Worm (Caenorhabditis elegans) whole organism, L4 larva: ENCODE results near the gene nish-1.

ENCODE experiments used
- T20F7.1 ChIP-seq: fragments of 200-800 bp; sonication (Bioruptor generic); optimal IDR thresholded peaks from 2 replicates; lab custom pipeline; 2018; ENCODE audit warnings: mild to moderate bottlenecking, missing genetic modification characterization, missing compliant biosample characterization
- ZK337.2 ChIP-seq: fragments of 200-800 bp; sonication (Bioruptor generic); IDR thresholded peaks from 2 replicates; pipeline ENCODE4 v1.3.6; 2022; ENCODE audit warnings: missing genetic modification reagents, missing genetic modification characterization, missing compliant biosample characterization
- ama-1 ChIP-seq: fragments of 150-350 bp; optimal IDR thresholded peaks from 2 replicates; lab custom pipeline; 2014; ENCODE audit warnings: inconsistent platforms, mixed read lengths
- ceh-62 ChIP-seq: sonication (generic microtip); optimal IDR thresholded peaks from 2 replicates; lab custom pipeline; 2017; ENCODE audit warnings: missing biosample characterization, missing genetic modification characterization
- daf-16 ChIP-seq, 3 experiments: sonication (generic microtip); optimal IDR thresholded peaks; 2 replicates each; lab custom pipeline; 2016 to 2017; ENCODE audit warnings: missing genetic modification characterization in 3 of 3, missing genetic modification reagents in 3 of 3, mild to moderate bottlenecking in 2 of 3, missing compliant biosample characterization in 2 of 3, missing biosample characterization in 1 of 3, moderate library complexity in 1 of 3
- dmd-6 ChIP-seq: fragments of 200-800 bp; sonication (Bioruptor generic); IDR thresholded peaks from 2 replicates; pipeline ENCODE4 v1.3.6; 2022; ENCODE audit warnings: missing genetic modification reagents, missing genetic modification characterization, missing compliant biosample characterization
- dmd-8 ChIP-seq: fragments of 200-800 bp; sonication (Bioruptor generic); IDR thresholded peaks from 2 replicates; pipeline ENCODE4 v1.3.6; 2022; ENCODE audit warnings: missing genetic modification characterization, missing compliant biosample characterization
- duxl-1 ChIP-seq: sonication (generic microtip); optimal IDR thresholded peaks from 2 replicates; lab custom pipeline; 2016; ENCODE audit warnings: mild to moderate bottlenecking, missing genetic modification characterization, moderate library complexity, missing compliant biosample characterization; ENCODE audit not compliant: poor library complexity
- dve-1 ChIP-seq: sonication (generic microtip); optimal IDR thresholded peaks from 2 replicates; lab custom pipeline; 2017; ENCODE audit warnings: antibody characterized with exemption, mild to moderate bottlenecking, missing genetic modification characterization, missing compliant biosample characterization; ENCODE audit not compliant: insufficient read depth
- egl-43 ChIP-seq: fragments of 200-800 bp; sonication (Bioruptor generic); IDR thresholded peaks from 2 replicates; pipeline ENCODE4 v1.3.6; 2022; ENCODE audit warnings: missing genetic modification reagents, missing genetic modification characterization, missing compliant biosample characterization
- gei-8 ChIP-seq: fragments of 200-800 bp; sonication (Bioruptor generic); optimal IDR thresholded peaks from 2 replicates; lab custom pipeline; 2018; ENCODE audit warnings: mild to moderate bottlenecking, missing genetic modification characterization, missing compliant biosample characterization
- hif-1 ChIP-seq, 2 experiments: sonication (generic microtip); optimal IDR thresholded peaks; 2 replicates each; lab custom pipeline; 2016 to 2017; ENCODE audit warnings: missing compliant biosample characterization in 2 of 2, missing genetic modification characterization in 2 of 2, missing genetic modification reagents in 2 of 2, missing genotype in 2 of 2, mild to moderate bottlenecking in 1 of 2
- hlh-11 ChIP-seq: fragments of 200-800 bp; sonication (Bioruptor generic); optimal IDR thresholded peaks from 2 replicates; lab custom pipeline; 2018; ENCODE audit warnings: mild to moderate bottlenecking, missing genetic modification characterization, missing compliant biosample characterization
- hlh-30 ChIP-seq: sonication (generic microtip); optimal IDR thresholded peaks from 2 replicates; lab custom pipeline; 2017; ENCODE audit warnings: antibody characterized with exemption, mild to moderate bottlenecking, missing genetic modification characterization, missing compliant biosample characterization; ENCODE audit not compliant: insufficient read depth
- hmg-1.1 ChIP-seq: fragments of 200-800 bp; sonication (Bioruptor generic); IDR thresholded peaks from 2 replicates; pipeline ENCODE4 v1.3.6; 2022; ENCODE audit warnings: missing genetic modification reagents, missing genetic modification characterization, missing compliant biosample characterization
- lin-1 ChIP-seq: fragments of 200-800 bp; sonication (Bioruptor generic); IDR thresholded peaks from 2 replicates; pipeline ENCODE4 v1.3.6; 2022; ENCODE audit warnings: missing genetic modification reagents, missing genetic modification characterization, missing compliant biosample characterization
- lin-13 ChIP-seq: fragments of 150-350 bp; optimal IDR thresholded peaks from 2 replicates; lab custom pipeline; 2014; ENCODE audit warnings: missing biosample characterization, missing genetic modification reagents, missing genetic modification characterization
- lin-38 ChIP-seq: fragments of 200-800 bp; sonication (Bioruptor generic); IDR thresholded peaks from 2 replicates; pipeline ENCODE4 v1.3.6; 2022; ENCODE audit warnings: missing genetic modification reagents, missing genetic modification characterization, missing compliant biosample characterization
- lin-39 ChIP-seq: fragments of 150-350 bp; optimal IDR thresholded peaks from 2 replicates; lab custom pipeline; 2014; ENCODE audit warnings: missing biosample characterization, missing genetic modification reagents, missing genetic modification characterization
- lir-3 ChIP-seq: sonication (generic microtip); optimal IDR thresholded peaks from 2 replicates; lab custom pipeline; 2016; ENCODE audit warnings: mild to moderate bottlenecking, missing genetic modification characterization, missing compliant biosample characterization
- lsy-2 ChIP-seq, 2 experiments: fragments of 150-350 bp in 1 of 2; sonication (generic microtip) in 1 of 2; optimal IDR thresholded peaks; 2 replicates each; lab custom pipeline; 2014 to 2017; ENCODE audit warnings: missing biosample characterization in 2 of 2, missing genetic modification characterization in 2 of 2
- madf-9 ChIP-seq: fragments of 200-800 bp; sonication (Bioruptor generic); conservative IDR thresholded peaks from 2 replicates; pipeline ENCODE4 v1.3.6; 2022; ENCODE audit warnings: missing genetic modification reagents, missing genetic modification characterization, missing compliant biosample characterization
- mdl-1 ChIP-seq, 2 experiments: fragments of 150-350 bp in 1 of 2; sonication (generic microtip) in 1 of 2; optimal IDR thresholded peaks; 2 replicates each; lab custom pipeline; 2014 to 2017; ENCODE audit warnings: missing biosample characterization in 2 of 2, missing genetic modification characterization in 2 of 2
- mes-2 ChIP-seq: sonication (generic microtip); optimal IDR thresholded peaks from 2 replicates; lab custom pipeline; 2016; ENCODE audit warnings: missing genotype, mild to moderate bottlenecking, missing genetic modification characterization, missing compliant biosample characterization; ENCODE audit not compliant: poor library complexity, severe bottlenecking
- mxl-2 ChIP-seq: fragments of 200-800 bp; sonication (Bioruptor generic); conservative IDR thresholded peaks from 2 replicates; pipeline ENCODE4 v1.3.6; 2022; ENCODE audit warnings: missing genetic modification reagents, missing genetic modification characterization, missing compliant biosample characterization
- nhr-237 ChIP-seq: sonication (generic microtip); optimal IDR thresholded peaks from 2 replicates; lab custom pipeline; 2017; ENCODE audit warnings: missing biosample characterization, missing genetic modification characterization
- nhr-28 ChIP-seq: fragments of 150-350 bp; optimal IDR thresholded peaks from 2 replicates; lab custom pipeline; 2014; ENCODE audit warnings: missing biosample characterization, missing genetic modification characterization
- nhr-48 ChIP-seq: sonication (generic microtip); optimal IDR thresholded peaks from 2 replicates; lab custom pipeline; 2016; ENCODE audit warnings: mild to moderate bottlenecking, missing genetic modification characterization, missing compliant biosample characterization
- nhr-6 ChIP-seq: fragments of 150-350 bp; optimal IDR thresholded peaks from 2 replicates; lab custom pipeline; 2014; ENCODE audit warnings: missing biosample characterization, missing genetic modification characterization
- nhr-77 ChIP-seq: fragments of 150-350 bp; optimal IDR thresholded peaks from 2 replicates; lab custom pipeline; 2014; ENCODE audit warnings: missing biosample characterization, missing genetic modification characterization
- php-3 ChIP-seq: fragments of 200-800 bp; sonication (Bioruptor generic); IDR thresholded peaks from 2 replicates; pipeline ENCODE4 v1.3.6; 2022; ENCODE audit warnings: missing genetic modification reagents, missing genetic modification characterization, missing compliant biosample characterization
- pqm-1 ChIP-seq: sonication (generic microtip); optimal IDR thresholded peaks from 2 replicates; lab custom pipeline; 2017; ENCODE audit warnings: missing biosample characterization, missing genetic modification characterization
- skn-1 ChIP-seq: fragments of 150-350 bp; optimal IDR thresholded peaks from 2 replicates; lab custom pipeline; 2014; ENCODE audit warnings: missing biosample characterization, missing genetic modification characterization
- snpc-4 ChIP-seq: fragments of 150-350 bp; optimal IDR thresholded peaks from 2 replicates; lab custom pipeline; 2014; ENCODE audit warnings: missing biosample characterization, missing genetic modification characterization
- tra-1 ChIP-seq: fragments of 200-800 bp; sonication (Bioruptor generic); IDR thresholded peaks from 2 replicates; pipeline ENCODE4 v1.3.6; 2022; ENCODE audit warnings: missing genetic modification reagents, missing genetic modification characterization, missing compliant biosample characterization
- zfp-2 ChIP-seq: sonication (generic microtip); optimal IDR thresholded peaks from 2 replicates; lab custom pipeline; 2016; ENCODE audit warnings: mild to moderate bottlenecking, missing genetic modification characterization, missing compliant biosample characterization

The nish-1 gene

DNA sequence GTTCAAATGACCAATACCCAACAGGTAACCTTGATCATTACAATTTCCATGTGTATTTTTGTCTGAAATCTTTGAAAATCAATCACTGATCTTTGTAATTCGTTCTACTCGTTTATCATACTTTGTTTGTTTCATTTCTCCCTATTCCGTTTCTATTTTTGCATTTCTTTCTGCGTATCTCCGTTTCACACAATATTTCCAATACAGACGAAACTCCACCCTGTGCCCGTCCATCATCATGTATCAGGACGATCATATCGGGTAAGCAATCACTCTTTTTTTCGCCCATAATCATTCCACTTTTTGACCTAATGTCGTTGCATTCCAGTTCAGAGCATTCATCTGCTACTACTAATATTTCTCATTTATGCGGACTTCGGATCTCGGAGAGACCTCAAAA lies 45.6 kb downstream of the nish-1 start, which contains the start of gene pyk-2:
Gene pyk-2 (plus strand): TSS at position 206 of the 400 bp plus-strand sequence.
- no peak for TF ChIP-seq nhr-237 (tag; lab: Kevin White, UChicago)
- TF ChIP-seq dmd-6 (GFP tag; lab: Robert Waterston, UW): no peak; the same call in none of the 2 replicates
- TF ChIP-seq hlh-11: peak; percentile 82
- TF ChIP-seq nhr-48 (tag; lab: Kevin White, UChicago): peak; percentile 7
- TF ChIP-seq madf-9 (GFP tag; lab: Robert Waterston, UW): no peak
- TF ChIP-seq zfp-2 (tag; lab: Kevin White, UChicago): no peak
- no peak for TF ChIP-seq lin-13 (GFP tag; lab: Kevin White, UChicago)
- TF ChIP-seq skn-1 (tag; lab: Kevin White, UChicago): no peak
- TF ChIP-seq lin-39 (tag; lab: Kevin White, UChicago): no peak
- TF ChIP-seq T20F7.1 (GFP tag; lab: Kevin White, UChicago): peak; percentile 36
- TF ChIP-seq duxl-1 (tag; lab: Kevin White, UChicago): no peak
- TF ChIP-seq php-3 (GFP tag; lab: Robert Waterston, UW): 0 out of 2 replicates have a peak, but pooled peaks have one; percentile 39
- no peak for TF ChIP-seq ama-1
- peak in 1 of 2 experiments; percentile 37 for TF ChIP-seq mdl-1 (tag; optimal IDR thresholded peaks at IDR 0.05; lab: Kevin White, UChicago)
- no peak for TF ChIP-seq ceh-62 (tag; lab: Kevin White, UChicago)
- TF ChIP-seq nhr-28: peak; percentile 73
- no peak for TF ChIP-seq daf-16 (GFP tag; optimal IDR thresholded peaks at IDR 0.05; lab: Kevin White, UChicago)
- TF ChIP-seq daf-16 (tag; optimal IDR thresholded peaks at IDR 0.05; lab: Kevin White, UChicago): peak; percentile 80
- TF ChIP-seq dmd-8 (GFP tag; lab: Robert Waterston, UW): no peak
- TF ChIP-seq lin-1: no peak
- no peak for TF ChIP-seq ZK337.2 (GFP tag; lab: Robert Waterston, UW)
- TF ChIP-seq mes-2: no peak
- peak; percentile 41 for TF ChIP-seq nhr-77 (tag; lab: Kevin White, UChicago)
- no peak for TF ChIP-seq egl-43 (GFP tag; lab: Robert Waterston, UW)
- no peak for TF ChIP-seq lsy-2 (tag; optimal IDR thresholded peaks at IDR 0.05; lab: Kevin White, UChicago)
- peak; percentile 77 for TF ChIP-seq dve-1 (tag; lab: Kevin White, UChicago)
- TF ChIP-seq pqm-1 (tag; lab: Kevin White, UChicago): peak; percentile 65
- no peak for TF ChIP-seq hmg-1.1 (GFP tag; lab: Robert Waterston, UW)
- TF ChIP-seq lir-3: no peak
- peak; percentile 63 for TF ChIP-seq hlh-30 (tag; lab: Kevin White, UChicago)
- TF ChIP-seq, all 104 proteins: peak for 11

DNA sequence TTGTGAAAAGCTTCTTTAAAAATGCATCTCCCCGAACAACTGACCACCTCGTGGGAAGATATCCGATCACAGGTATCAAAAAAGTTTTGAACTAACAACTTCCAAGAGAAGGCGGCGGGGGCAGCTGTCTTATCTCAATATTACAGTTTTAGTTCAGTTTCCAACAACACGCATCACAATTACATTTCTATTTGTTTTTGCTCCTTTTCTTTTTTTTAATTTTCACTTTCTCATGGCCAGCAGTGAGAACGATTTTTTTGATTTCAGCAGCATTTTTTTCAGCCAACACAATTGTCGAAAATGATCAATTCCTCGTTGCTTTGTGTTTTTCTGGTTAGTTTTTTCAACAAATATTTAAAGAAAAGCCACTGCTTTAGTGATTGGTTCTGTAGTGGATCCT lies 49.0 kb downstream of the nish-1 start, which contains the start of gene ZK593.2:
Gene ZK593.2 (plus strand): TSS at position 301 of the 400 bp plus-strand sequence.
- TF ChIP-seq snpc-4 (tag; lab: Kevin White, UChicago) (no peak), dmd-6 (GFP tag; lab: Robert Waterston, UW) (peak; percentile 7; the same call in 1 of the 2 replicates), tra-1 (GFP tag; lab: Robert Waterston, UW) (no peak), lir-3 (no peak), hif-1 (tag; optimal IDR thresholded peaks at IDR 0.05; lab: Kevin White, UChicago) (no peak), hlh-11 (no peak), mxl-2 (GFP tag; lab: Robert Waterston, UW) (0 out of 2 replicates have a peak, but pooled peaks have one; percentile 11), T20F7.1 (GFP tag; lab: Kevin White, UChicago) (no peak), ama-1 (peak; percentile 59), daf-16 (GFP tag; optimal IDR thresholded peaks at IDR 0.05; lab: Kevin White, UChicago) (no peak), daf-16 (tag; optimal IDR thresholded peaks at IDR 0.05; lab: Kevin White, UChicago) (peak; percentile 8), lin-38 (GFP tag; lab: Robert Waterston, UW) (no peak)

DNA sequence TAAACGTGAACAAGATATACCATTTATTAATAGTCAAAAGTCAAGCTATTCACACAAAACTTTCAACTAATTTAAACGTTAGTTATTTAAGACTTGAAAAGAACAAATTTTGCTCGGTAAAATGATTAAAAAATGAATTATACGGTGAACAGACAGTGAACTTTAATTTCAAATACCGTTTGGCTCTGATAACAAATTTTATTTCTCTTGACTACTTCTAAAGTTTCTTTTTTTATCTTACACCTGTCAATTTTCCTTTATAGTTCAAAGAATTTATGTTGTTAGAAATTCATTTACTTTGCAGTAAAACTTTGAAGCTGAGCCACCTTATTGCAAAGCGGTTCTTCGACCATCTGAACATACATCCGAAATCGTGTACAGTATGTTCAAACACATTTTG lies 51.3 kb downstream of the nish-1 start, which contains the start of gene ZK593.3:
Gene ZK593.3 (plus strand): TSS at position 301 of the 400 bp plus-strand sequence.
- TF ChIP-seq gei-8 (no peak), madf-9 (GFP tag; lab: Robert Waterston, UW) (no peak), nhr-6 (tag; lab: Kevin White, UChicago) (no peak), dmd-6 (GFP tag; lab: Robert Waterston, UW) (peak; percentile 29)
